Worm (Caenorhabditis elegans): ENCODE data around the gene sknr-1.

DNA sequence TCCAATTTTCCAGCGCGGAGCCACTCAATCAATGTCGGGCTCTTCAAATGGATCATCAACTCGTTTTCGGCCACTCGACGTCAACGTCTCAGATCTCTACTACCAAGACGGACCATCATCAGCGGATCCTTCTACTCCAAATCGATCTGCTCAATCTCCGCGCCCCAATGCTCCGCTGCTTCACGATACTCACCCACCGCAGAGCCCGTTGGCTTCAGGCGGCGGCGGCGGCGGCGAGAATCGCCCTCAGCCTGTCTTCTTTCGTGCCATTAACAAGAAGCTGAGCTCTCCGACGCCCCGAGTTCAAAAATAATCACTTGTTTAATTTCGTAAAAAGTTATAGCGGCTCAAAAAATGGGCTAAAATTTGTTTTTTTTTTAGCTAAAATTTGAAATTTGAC lies 20.8 kb upstream of the sknr-1 start:
- no peak for TF ChIP-seq pha-4 (GFP tag; IDR thresholded peaks at IDR 0.05)
- no peak for TF ChIP-seq pha-4 (tag; optimal IDR thresholded peaks at IDR 0.05)
- TF ChIP-seq nhr-25 (tag; optimal IDR thresholded peaks at IDR 0.05; ENCODE audit: borderline replicate concordance, insufficient read depth), result no peak
- TF ChIP-seq ceh-82 (tag; optimal IDR thresholded peaks at IDR 0.05), result no peak
- no peak for TF ChIP-seq hmg-1.1 (GFP tag; IDR thresholded peaks at IDR 0.05)

All from whole organism, L4 larva.